Fruit fly (Drosophila melanogaster) whole organism: ENCODE data around the gene Arl2.

ENCODE experiments used
- CG8478 ChIP-seq: fragments of >200 bp; optimal IDR thresholded peaks from 2 replicates; lab custom pipeline; 2018; ENCODE audit warnings: inconsistent platforms
- Dll ChIP-seq: fragments of >200 bp; optimal IDR thresholded peaks from 2 replicates; lab custom pipeline; 2017
- EcR ChIP-seq, 2 experiments: fragments of >200 bp; optimal IDR thresholded peaks; 2 replicates each; lab custom pipeline; 2017; ENCODE audit warnings: missing biosample characterization in 2 of 2, missing genetic modification characterization in 2 of 2, missing genetic modification reagents in 2 of 2
- pan ChIP-seq: fragments of >200 bp; optimal IDR thresholded peaks from 2 replicates; lab custom pipeline; 2017
- psq ChIP-seq: fragments of >200 bp; optimal IDR thresholded peaks from 2 replicates; lab custom pipeline; 2017
- usp ChIP-seq: fragments of >200 bp; optimal IDR thresholded peaks from 2 replicates; lab custom pipeline; 2017; ENCODE audit warnings: missing biosample characterization, missing genetic modification characterization, mixed read lengths

The Arl2 gene

dm6 chr3R:8355579-8355978 lies 14.7 kb downstream of the Arl2 start:
- TF ChIP-seq pan (lab: Kevin White, UChicago) = no peak
- TF ChIP-seq psq = no peak
- TF ChIP-seq EcR (GFP tag; optimal IDR thresholded peaks at IDR 0.05; lab: Kevin White, UChicago) = no peak
- TF ChIP-seq Dll (lab: Kevin White, UChicago) = no peak
- TF ChIP-seq CG8478 (lab: Kevin White, UChicago) = no peak
- no peak for TF ChIP-seq usp (GFP tag; lab: Kevin White, UChicago)

dm6 chr3R:8356626-8357290 lies 15.9 kb downstream of the Arl2 start, which contains the start of gene stck:
Gene stck (plus strand): TSS chr3R:8356978.
- TF ChIP-seq usp (GFP tag; lab: Kevin White, UChicago) (no peak), CG8478 (lab: Kevin White, UChicago) (no peak), psq (no peak), pan (lab: Kevin White, UChicago) (no peak), EcR (GFP tag; optimal IDR thresholded peaks at IDR 0.05; lab: Kevin White, UChicago) (no peak), Dll (lab: Kevin White, UChicago) (no peak)

dm6 chr3R:8357372-8357992 lies 16.6 kb downstream of the Arl2 start:
- TF ChIP-seq usp (GFP tag; lab: Kevin White, UChicago) (no peak), pan (lab: Kevin White, UChicago) (no peak), Dll (lab: Kevin White, UChicago) (no peak), EcR (GFP tag; optimal IDR thresholded peaks at IDR 0.05; lab: Kevin White, UChicago) (no peak), psq (no peak), CG8478 (lab: Kevin White, UChicago) (no peak)

dm6 chr3R:8358004-8358403 lies 17.1 kb downstream of the Arl2 start:
- no peak for TF ChIP-seq pan (lab: Kevin White, UChicago)

dm6 chr3R:8362259-8362876 lies 21.5 kb downstream of the Arl2 start, which contains the start of the genes Veneno and CG7963:
Gene Veneno (minus strand): TSS chr3R:8362554.
Gene CG7963 (plus strand): TSS chr3R:8362826.
- TF ChIP-seq psq = no peak
- TF ChIP-seq EcR (GFP tag; optimal IDR thresholded peaks at IDR 0.05; lab: Kevin White, UChicago) = no peak
- TF ChIP-seq CG8478 (lab: Kevin White, UChicago) = no peak
- no peak for TF ChIP-seq usp (GFP tag; lab: Kevin White, UChicago)
- no peak for TF ChIP-seq Dll (lab: Kevin White, UChicago)
- no peak for TF ChIP-seq pan (lab: Kevin White, UChicago)

dm6 chr3R:8368553-8368952 lies 27.7 kb downstream of the Arl2 start:
- TF ChIP-seq Dll (lab: Kevin White, UChicago) = no peak
- TF ChIP-seq pan (lab: Kevin White, UChicago) = no peak

- TF ChIP-seq pan (lab: Kevin White, UChicago) = no peak
Observed at dm6 chr3R:8389636-8390035, 48.7 kb downstream of the Arl2 start.
